Worm (Caenorhabditis elegans) whole organism, L2 larva: ENCODE measurements around the gene ubxn-4.
A peak's percentile ranks its signal among the peaks of the same experiment; 100 is the strongest.

Experiments used
- C34F6.9 ChIP-seq: fragments of 150-350 bp; optimal IDR thresholded peaks from 2 replicates; lab custom pipeline; 2014; ENCODE audit warnings: missing biosample characterization, missing genetic modification characterization
- F13H6.1 ChIP-seq: sonication (generic microtip); optimal IDR thresholded peaks from 2 replicates; lab custom pipeline; 2016; ENCODE audit warnings: missing genetic modification characterization, missing compliant biosample characterization
- R02D3.7 ChIP-seq: fragments of 150-350 bp; optimal IDR thresholded peaks from 2 replicates; lab custom pipeline; 2014; ENCODE audit warnings: missing biosample characterization, missing genetic modification characterization
- aly-2 ChIP-seq: fragments of 150-350 bp; optimal IDR thresholded peaks from 2 replicates; lab custom pipeline; 2014; ENCODE audit warnings: missing biosample characterization, missing genetic modification characterization
- ama-1 ChIP-seq: fragments of 150-350 bp; optimal IDR thresholded peaks from 2 replicates; lab custom pipeline; 2018; ENCODE audit warnings: inconsistent platforms
- blmp-1 ChIP-seq: sonication (generic microtip); optimal IDR thresholded peaks from 2 replicates; lab custom pipeline; 2017; ENCODE audit warnings: missing genetic modification characterization, mild to moderate bottlenecking, missing compliant biosample characterization, antibody characterized with exemption, moderate library complexity; ENCODE audit not compliant: insufficient read depth
- ceh-82 ChIP-seq: fragments of 150-350 bp; optimal IDR thresholded peaks from 2 replicates; lab custom pipeline; 2014; ENCODE audit warnings: missing biosample characterization, missing genetic modification characterization
- crh-2 ChIP-seq: sonication (generic microtip); optimal IDR thresholded peaks from 2 replicates; lab custom pipeline; 2017; ENCODE audit warnings: missing biosample characterization, missing genetic modification characterization
- dmd-4 ChIP-seq: sonication (generic microtip); optimal IDR thresholded peaks from 2 replicates; lab custom pipeline; 2017; ENCODE audit warnings: missing biosample characterization, missing genetic modification characterization
- egl-27 ChIP-seq: sonication (generic microtip); optimal IDR thresholded peaks from 3 replicates; lab custom pipeline; 2017; ENCODE audit warnings: missing biosample characterization, missing genetic modification reagents, missing genetic modification characterization
- elt-1 ChIP-seq: fragments of 150-350 bp; optimal IDR thresholded peaks from 2 replicates; lab custom pipeline; 2014; ENCODE audit warnings: missing biosample characterization, missing genetic modification characterization
- elt-3 ChIP-seq: sonication (generic microtip); optimal IDR thresholded peaks from 2 replicates; lab custom pipeline; 2017; ENCODE audit warnings: missing biosample characterization, missing genetic modification characterization
- fos-1 ChIP-seq: fragments of 150-350 bp; optimal IDR thresholded peaks from 2 replicates; lab custom pipeline; 2014; ENCODE audit warnings: missing biosample characterization, missing genetic modification characterization
- gmeb-1 ChIP-seq: fragments of 150-350 bp; optimal IDR thresholded peaks from 2 replicates; lab custom pipeline; 2014; ENCODE audit warnings: missing biosample characterization, missing genetic modification characterization
- lin-11 ChIP-seq: fragments of 150-350 bp; sonication (generic microtip); optimal IDR thresholded peaks from 2 replicates; lab custom pipeline; 2014; ENCODE audit warnings: missing biosample characterization, missing genetic modification characterization, inconsistent platforms, mixed read lengths
- lin-13 ChIP-seq: fragments of 150-350 bp; optimal IDR thresholded peaks from 2 replicates; lab custom pipeline; 2014; ENCODE audit warnings: missing biosample characterization, missing genetic modification reagents, missing genetic modification characterization
- lin-39 ChIP-seq: fragments of 150-350 bp; optimal IDR thresholded peaks from 2 replicates; lab custom pipeline; 2014; ENCODE audit warnings: missing biosample characterization, missing genetic modification reagents, missing genetic modification characterization
- mab-5 ChIP-seq: fragments of 150-350 bp; optimal IDR thresholded peaks from 2 replicates; lab custom pipeline; 2014; ENCODE audit warnings: missing biosample characterization, missing genetic modification characterization
- mbf-1 ChIP-seq: sonication (generic microtip); optimal IDR thresholded peaks from 2 replicates; lab custom pipeline; 2017; ENCODE audit warnings: missing biosample characterization, missing genetic modification characterization
- nhr-11 ChIP-seq: fragments of 150-350 bp; optimal IDR thresholded peaks from 2 replicates; lab custom pipeline; 2014; ENCODE audit warnings: missing biosample characterization, missing genetic modification characterization
- nhr-12 ChIP-seq: fragments of 150-350 bp; optimal IDR thresholded peaks from 2 replicates; lab custom pipeline; 2014; ENCODE audit warnings: missing biosample characterization, missing genetic modification characterization
- nhr-129 ChIP-seq: fragments of 150-350 bp; optimal IDR thresholded peaks from 2 replicates; lab custom pipeline; 2014; ENCODE audit warnings: missing biosample characterization, missing genetic modification characterization
- nhr-21 ChIP-seq: fragments of 150-350 bp; optimal IDR thresholded peaks from 2 replicates; lab custom pipeline; 2014; ENCODE audit warnings: missing biosample characterization, missing genetic modification characterization
- nhr-23 ChIP-seq: fragments of 150-350 bp; optimal IDR thresholded peaks from 2 replicates; lab custom pipeline; 2014; ENCODE audit warnings: missing biosample characterization, missing genetic modification reagents, missing genetic modification characterization
- nhr-237 ChIP-seq: fragments of 150-350 bp; optimal IDR thresholded peaks from 2 replicates; lab custom pipeline; 2014; ENCODE audit warnings: missing biosample characterization, missing genetic modification characterization
- nhr-25 ChIP-seq: fragments of 150-350 bp; sonication (generic microtip); optimal IDR thresholded peaks from 3 replicates; lab custom pipeline; 2014; ENCODE audit warnings: missing biosample characterization, missing genetic modification characterization
- nhr-6 ChIP-seq: fragments of 150-350 bp; optimal IDR thresholded peaks from 2 replicates; lab custom pipeline; 2014; ENCODE audit warnings: missing biosample characterization, missing genetic modification characterization
- sem-4 ChIP-seq: fragments of 150-350 bp; optimal IDR thresholded peaks from 2 replicates; lab custom pipeline; 2014; ENCODE audit warnings: missing biosample characterization, missing genetic modification reagents, missing genetic modification characterization
- sma-3 ChIP-seq: sonication (generic microtip); optimal IDR thresholded peaks from 2 replicates; lab custom pipeline; 2016; ENCODE audit warnings: missing genetic modification reagents, missing genetic modification characterization, missing compliant biosample characterization
- sma-9 ChIP-seq, 2 experiments: fragments of 150-350 bp in 1 of 2; sonication (generic microtip) in 1 of 2; optimal IDR thresholded peaks; 2 replicates each; lab custom pipeline; 2014 to 2016; ENCODE audit warnings: missing genetic modification characterization in 2 of 2, mild to moderate bottlenecking in 1 of 2, missing biosample characterization in 1 of 2, missing compliant biosample characterization in 1 of 2, missing genetic modification reagents in 1 of 2, moderate library complexity in 1 of 2
- snpc-4 ChIP-seq: fragments of 150-350 bp; optimal IDR thresholded peaks from 2 replicates; lab custom pipeline; 2014; ENCODE audit warnings: missing biosample characterization, missing genetic modification characterization
- unc-39 ChIP-seq: fragments of 150-350 bp; optimal IDR thresholded peaks from 2 replicates; lab custom pipeline; 2014; ENCODE audit warnings: missing biosample characterization, missing genetic modification characterization
- unc-55 ChIP-seq: fragments of 150-350 bp; sonication (generic microtip); optimal IDR thresholded peaks from 3 replicates; lab custom pipeline; 2014; ENCODE audit warnings: missing biosample characterization, missing genetic modification reagents, missing genetic modification characterization
- unc-62 ChIP-seq: fragments of 150-350 bp; optimal IDR thresholded peaks from 2 replicates; lab custom pipeline; 2014; ENCODE audit warnings: missing biosample characterization, missing genetic modification reagents, missing genetic modification characterization
- zag-1 ChIP-seq: fragments of 150-350 bp; optimal IDR thresholded peaks from 2 replicates; lab custom pipeline; 2014; ENCODE audit warnings: missing biosample characterization, missing genetic modification characterization
- ztf-1 ChIP-seq: fragments of 200-800 bp; sonication (Bioruptor generic); conservative IDR thresholded peaks from 2 replicates; pipeline ENCODE4 v1.3.6; 2022; ENCODE audit warnings: missing genetic modification characterization, missing compliant biosample characterization
- ztf-11 ChIP-seq: sonication (generic microtip); optimal IDR thresholded peaks from 2 replicates; lab custom pipeline; 2017; ENCODE audit warnings: missing biosample characterization, missing genetic modification characterization
- ztf-4 ChIP-seq: fragments of 150-350 bp; optimal IDR thresholded peaks from 2 replicates; lab custom pipeline; 2014; ENCODE audit warnings: missing biosample characterization, missing genetic modification characterization

The ubxn-4 gene

DNA sequence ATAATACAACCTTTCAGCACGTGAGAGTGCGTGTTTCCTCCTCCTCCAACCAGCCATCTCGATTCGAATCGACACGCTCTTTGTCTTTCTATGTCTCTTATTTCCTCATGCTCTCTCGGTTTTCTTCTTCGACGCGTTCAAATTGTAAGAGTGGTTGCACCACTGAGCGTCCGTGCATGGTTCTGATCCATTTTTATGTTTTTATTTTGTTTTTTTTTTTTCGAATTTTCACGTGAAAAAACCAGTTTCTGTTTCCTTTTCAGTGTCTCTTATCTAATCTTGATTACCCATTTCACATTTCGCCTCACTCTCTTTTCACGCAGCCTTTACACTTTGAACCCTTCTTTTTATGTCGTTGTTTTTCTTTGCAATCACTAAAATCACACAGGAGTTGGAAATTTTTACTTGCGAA is 34.5 kb downstream of the ubxn-4 start (continued):
- TF ChIP-seq dmd-4 (tag; lab: Kevin White, UChicago) (no peak), egl-27 (tag; lab: Kevin White, UChicago) (no peak), aly-2 (tag; lab: Kevin White, UChicago) (no peak), blmp-1 (tag; lab: Kevin White, UChicago) (peak; percentile 52), nhr-25 (peak; percentile 53), nhr-6 (tag; lab: Kevin White, UChicago) (no peak), sem-4 (tag; lab: Kevin White, UChicago) (no peak), lin-13 (GFP tag; lab: Kevin White, UChicago) (no peak)

DNA sequence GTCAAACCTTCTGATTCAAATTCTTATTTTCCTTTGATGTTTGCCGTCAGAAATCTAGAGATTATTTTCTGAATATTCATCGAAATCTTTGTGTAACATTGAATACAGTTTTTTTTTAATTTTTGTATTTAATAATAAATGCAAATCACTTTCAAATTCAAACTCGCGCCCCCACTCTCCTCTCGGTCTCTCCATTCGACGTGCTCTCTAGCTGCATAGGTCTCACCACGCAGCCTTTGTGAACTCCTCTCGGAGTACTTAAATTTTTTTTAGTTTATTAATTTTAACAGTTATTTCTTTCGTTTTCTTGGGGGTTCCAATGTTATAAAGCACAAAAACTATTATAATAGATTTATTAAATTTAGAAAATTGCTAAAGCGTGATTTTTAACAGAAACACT is 35.2 kb downstream of the ubxn-4 start:
- TF ChIP-seq unc-55 (GFP tag; lab: Kevin White, UChicago) = peak; percentile 16
- no peak for TF ChIP-seq gmeb-1
- TF ChIP-seq ztf-1 = no peak
- no peak for TF ChIP-seq egl-27 (tag; lab: Kevin White, UChicago)
- TF ChIP-seq crh-2 (tag; lab: Kevin White, UChicago) = no peak

DNA sequence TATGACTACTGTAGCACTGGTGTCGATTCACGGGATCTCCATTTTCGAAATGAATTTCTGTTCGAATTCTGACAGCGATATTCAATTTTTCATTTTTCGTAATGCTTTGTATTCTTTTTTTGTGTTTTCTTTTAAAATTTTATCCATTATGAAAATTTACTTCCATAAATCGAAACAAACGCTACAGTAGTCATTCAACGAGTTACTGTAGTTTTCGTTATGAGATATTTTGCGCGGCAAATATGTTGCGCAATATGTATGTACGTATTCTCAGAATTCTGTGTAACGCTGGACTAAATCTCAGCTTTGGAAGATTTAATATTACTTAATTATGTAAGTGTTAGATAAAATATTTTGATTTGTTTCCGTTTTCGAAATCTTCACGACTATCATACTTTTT is 36.2 kb downstream of the ubxn-4 start:
- TF ChIP-seq blmp-1 (tag; lab: Kevin White, UChicago) (no peak), unc-39 (tag; lab: Kevin White, UChicago) (no peak), lin-39 (tag; lab: Kevin White, UChicago) (no peak), crh-2 (tag; lab: Kevin White, UChicago) (no peak), nhr-6 (tag; lab: Kevin White, UChicago) (no peak), unc-62 (GFP tag; lab: Kevin White, UChicago) (no peak), ztf-4 (tag; lab: Kevin White, UChicago) (no peak), nhr-23 (tag; lab: Kevin White, UChicago) (no peak), zag-1 (tag; lab: Kevin White, UChicago) (no peak), nhr-237 (tag; lab: Kevin White, UChicago) (no peak), ztf-1 (no peak), R02D3.7 (tag; lab: Kevin White, UChicago) (no peak), nhr-11 (tag; lab: Kevin White, UChicago) (no peak), gmeb-1 (no peak)

DNA sequence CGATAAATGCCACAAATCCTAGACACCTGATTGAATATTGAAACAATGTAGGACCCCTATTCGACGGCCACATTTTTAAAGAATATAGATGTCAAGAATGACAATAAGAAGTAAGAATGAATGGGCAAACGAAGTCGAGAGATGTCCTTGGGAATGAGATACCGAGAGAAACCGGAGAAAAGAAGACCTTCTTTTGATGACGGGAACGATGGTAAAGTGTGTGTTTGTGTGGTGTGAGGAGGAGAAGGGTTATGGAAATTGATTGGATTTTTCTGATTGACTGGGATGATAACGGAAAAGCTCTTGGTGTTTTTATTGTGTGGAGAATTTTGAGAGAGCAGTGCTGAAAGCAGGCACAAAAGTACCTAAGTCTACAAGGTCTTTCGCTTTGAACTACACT is 36.7 kb downstream of the ubxn-4 start, which contains the start of gene R05D3.9:
Gene R05D3.9, minus strand, starts transcription at position 101 of the 400 bp plus-strand sequence.
- TF ChIP-seq blmp-1 (tag; lab: Kevin White, UChicago) (no peak), nhr-237 (tag; lab: Kevin White, UChicago) (no peak), mab-5 (tag; lab: Kevin White, UChicago) (no peak)

DNA sequence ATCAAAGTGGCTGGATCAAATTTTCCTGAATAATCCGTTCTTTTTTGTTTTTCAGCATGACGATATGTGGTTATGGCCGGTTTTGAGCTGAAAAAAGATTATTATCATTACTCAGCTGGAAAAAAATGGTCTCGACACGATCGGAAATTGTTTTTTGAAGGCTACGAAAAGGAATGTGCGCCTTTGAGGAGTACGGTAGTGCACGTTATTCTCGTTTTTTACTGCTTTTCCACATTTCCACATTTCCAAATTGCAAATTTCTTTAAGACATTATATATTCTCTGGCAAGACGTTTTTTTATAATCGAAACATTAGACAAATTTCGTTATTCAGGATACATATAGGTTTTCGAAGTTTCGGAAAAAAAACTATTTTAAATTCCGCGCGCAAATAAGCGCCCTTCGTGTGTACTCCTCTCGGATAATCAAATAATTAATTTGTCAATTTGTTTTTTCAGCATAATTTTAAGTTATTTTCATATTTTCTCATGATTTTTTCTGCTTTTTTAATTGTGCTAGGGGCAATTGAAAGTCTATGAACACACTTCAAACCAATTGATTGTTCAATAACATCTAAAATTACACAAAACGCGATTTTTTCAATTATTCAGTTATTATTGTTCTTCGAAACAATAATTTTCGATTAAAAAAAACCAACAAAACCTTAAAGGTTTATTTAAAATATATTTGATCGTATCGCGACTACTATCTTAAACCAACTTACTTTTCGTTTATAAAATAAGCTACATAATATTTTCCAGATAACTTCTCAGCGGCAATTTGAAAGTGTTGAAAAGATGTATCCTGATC is 41.9 kb downstream of the ubxn-4 start, which contains the start of gene R05D3.3:
Gene R05D3.3, plus strand, starts transcription at position 759 of the 809 bp plus-strand sequence.
- TF ChIP-seq lin-11 (tag; lab: Kevin White, UChicago) = no peak
- no peak for TF ChIP-seq ama-1 (lab: Kevin White, UChicago)

DNA sequence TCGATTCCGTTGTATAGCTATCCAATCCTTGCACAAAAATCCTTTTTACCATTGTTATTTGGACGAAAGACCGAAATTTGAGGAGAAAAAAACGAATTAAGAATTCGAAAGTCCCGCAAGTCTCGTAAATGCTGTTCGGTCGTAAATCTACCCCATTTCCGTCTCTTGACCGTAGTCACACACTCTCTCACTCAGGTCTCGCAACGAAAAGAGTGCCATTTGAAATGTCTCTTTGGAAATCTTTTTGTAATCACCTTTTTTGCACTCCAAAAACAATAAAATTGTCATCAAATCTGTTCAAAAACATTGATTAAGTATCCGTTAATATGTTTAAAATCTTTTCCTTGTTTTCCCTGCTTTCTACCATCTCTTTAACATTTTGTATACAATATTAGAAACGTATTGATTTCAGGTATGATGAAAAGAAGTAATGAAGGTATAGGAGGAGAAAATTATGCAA is 47.1 kb downstream of the ubxn-4 start, which contains the start of the genes R05D3.8 and rfp-1:
Gene R05D3.8, minus strand, starts transcription at position 115 of the 460 bp plus-strand sequence.
Gene rfp-1, plus strand, starts transcription at position 410 of the 460 bp plus-strand sequence.
- TF ChIP-seq nhr-12 (tag; lab: Kevin White, UChicago) (no peak), C34F6.9 (tag; lab: Kevin White, UChicago) (peak; percentile 89), elt-3 (no peak), elt-1 (tag; lab: Kevin White, UChicago) (no peak), blmp-1 (tag; lab: Kevin White, UChicago) (no peak), nhr-129 (tag; lab: Kevin White, UChicago) (peak; percentile 95), unc-62 (GFP tag; lab: Kevin White, UChicago) (no peak), ceh-82 (tag; lab: Kevin White, UChicago) (no peak), snpc-4 (tag; lab: Kevin White, UChicago) (no peak), nhr-237 (tag; lab: Kevin White, UChicago) (no peak), nhr-11 (tag; lab: Kevin White, UChicago) (no peak), fos-1 (tag; lab: Kevin White, UChicago) (peak; percentile 72), nhr-21 (tag; lab: Kevin White, UChicago) (peak; percentile 65), egl-27 (tag; lab: Kevin White, UChicago) (peak; percentile 12), ama-1 (lab: Kevin White, UChicago) (peak; percentile 67), mab-5 (tag; lab: Kevin White, UChicago) (peak; percentile 63), sma-3 (GFP tag; lab: Kevin White, UChicago) (peak; percentile 69), R02D3.7 (tag; lab: Kevin White, UChicago) (peak; percentile 97), nhr-6 (tag; lab: Kevin White, UChicago) (peak; percentile 34), mbf-1 (no peak), ztf-11 (no peak), ztf-1 (no peak), unc-39 (tag; lab: Kevin White, UChicago) (no peak), gmeb-1 (peak; percentile 85), sma-9 (GFP tag; optimal IDR thresholded peaks at IDR 0.05; lab: Kevin White, UChicago) (peak; percentile 74), sma-9 (tag; optimal IDR thresholded peaks at IDR 0.05; lab: Kevin White, UChicago) (no peak), F13H6.1 (tag; lab: Kevin White, UChicago) (peak; percentile 44), nhr-25 (peak; percentile 76)
